Worm (Caenorhabditis elegans): ENCODE results near the gene lev-8.

Gene lev-8

ce11 chrX:11552879-11553278 lies 7.8 kb upstream of the lev-8 start:
- no peak for TF ChIP-seq grh-1 (GFP tag; IDR thresholded peaks at IDR 0.05)
- TF ChIP-seq ces-1 (GFP tag; optimal IDR thresholded peaks at IDR 0.05): no peak
- peak; percentile 13 for TF ChIP-seq nhr-47 (tag; optimal IDR thresholded peaks at IDR 0.05)
- no peak for TF ChIP-seq nhr-20 (tag; optimal IDR thresholded peaks at IDR 0.05)
- TF ChIP-seq vab-15 (tag; optimal IDR thresholded peaks at IDR 0.05): no peak
- TF ChIP-seq pqm-1 (tag; optimal IDR thresholded peaks at IDR 0.05): no peak
- peak; percentile 64 for TF ChIP-seq lin-14 (GFP tag; optimal IDR thresholded peaks at IDR 0.05)
- peak in 1 of 3 experiments; percentile 37 for TF ChIP-seq ceh-82 (tag; optimal IDR thresholded peaks at IDR 0.05)
- TF ChIP-seq fkh-10 (GFP tag; optimal IDR thresholded peaks at IDR 0.05): peak; percentile 23

- TF ChIP-seq ceh-82 (tag; optimal IDR thresholded peaks at IDR 0.05) (no peak), nhr-237 (tag; optimal IDR thresholded peaks at IDR 0.05) (no peak), mdl-1 (tag; optimal IDR thresholded peaks at IDR 0.05) (no peak), C34B4.2 (tag; optimal IDR thresholded peaks at IDR 0.05) (no peak), lin-14 (GFP tag; optimal IDR thresholded peaks at IDR 0.05) (peak; percentile 43), pqm-1 (tag; optimal IDR thresholded peaks at IDR 0.05) (no peak), unc-98 (GFP tag; IDR thresholded peaks at IDR 0.05) (no peak), nhr-71 (tag; optimal IDR thresholded peaks at IDR 0.05) (no peak), lin-15B (tag; optimal IDR thresholded peaks at IDR 0.05) (no peak), lin-39 (tag; optimal IDR thresholded peaks at IDR 0.05) (no peak), mef-2 (tag; optimal IDR thresholded peaks at IDR 0.05) (no peak), unc-86 (tag; optimal IDR thresholded peaks at IDR 0.05) (peak; percentile 20), ceh-63 (GFP tag; optimal IDR thresholded peaks at IDR 0.05) (no peak), aly-2 (tag; optimal IDR thresholded peaks at IDR 0.05) (no peak), lir-3 (tag; optimal IDR thresholded peaks at IDR 0.05; ENCODE audit: poor library complexity) (no peak), mab-9 (GFP tag; IDR thresholded peaks at IDR 0.05) (no peak), C04F5.9 (tag; optimal IDR thresholded peaks at IDR 0.05) (no peak), unc-130 (tag; optimal IDR thresholded peaks at IDR 0.05) (no peak), ceh-90 (tag; optimal IDR thresholded peaks at IDR 0.05) (no peak), alr-1 (tag; optimal IDR thresholded peaks at IDR 0.05; ENCODE audit: borderline replicate concordance) (no peak), nhr-19 (GFP tag; conservative IDR thresholded peaks at IDR 0.05) (no peak), vab-15 (tag; optimal IDR thresholded peaks at IDR 0.05) (no peak), xbp-1 (tag; optimal IDR thresholded peaks at IDR 0.05) (no peak), mep-1 (tag; optimal IDR thresholded peaks at IDR 0.05) (no peak), dsc-1 (tag; optimal IDR thresholded peaks at IDR 0.05) (peak; percentile 13)
Measured at ce11 chrX:11554522-11554921, 6.2 kb upstream of the lev-8 start.

DNA sequence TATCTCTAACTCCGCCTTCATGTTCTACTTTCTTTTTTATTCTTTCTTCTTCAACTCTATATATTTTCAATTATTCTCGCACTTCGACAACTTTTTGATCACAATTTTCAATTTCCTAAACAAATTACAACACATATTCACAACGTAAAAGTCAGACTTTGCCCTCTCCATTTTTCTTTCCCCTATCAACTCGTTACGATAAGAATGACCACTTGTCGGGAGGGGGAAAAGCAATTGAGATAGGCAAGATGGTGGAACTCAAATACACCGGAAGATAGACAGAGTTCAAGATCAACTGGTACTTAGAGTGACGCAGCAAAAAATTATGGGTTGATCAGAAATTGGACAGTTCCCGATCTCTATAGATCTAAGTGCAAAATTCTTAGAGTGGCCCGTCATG lies 5.7 kb upstream of the lev-8 start:
- TF ChIP-seq elt-2 (tag; optimal IDR thresholded peaks at IDR 0.05) (peak; percentile 35), mef-2 (tag; optimal IDR thresholded peaks at IDR 0.05) (no peak)

- TF ChIP-seq aly-2 (tag; optimal IDR thresholded peaks at IDR 0.05) (no peak), unc-130 (tag; optimal IDR thresholded peaks at IDR 0.05) (no peak), nhr-77 (tag; optimal IDR thresholded peaks at IDR 0.05) (no peak), lin-15B (tag; optimal IDR thresholded peaks at IDR 0.05) (no peak), rnt-1 (tag; optimal IDR thresholded peaks at IDR 0.05) (no peak), vab-15 (tag; optimal IDR thresholded peaks at IDR 0.05) (peak; percentile 0), mdl-1 (tag; optimal IDR thresholded peaks at IDR 0.05) (peak in 1 of 2 experiments; percentile 21), efl-1 (optimal IDR thresholded peaks at IDR 0.05) (no peak), efl-1 (GFP tag; optimal IDR thresholded peaks at IDR 0.05 in 1 of 2) (peak in 1 of 2 experiments; percentile 80), nhr-85 (tag) (peak; percentile 62), unc-62 (GFP tag; optimal IDR thresholded peaks at IDR 0.05) (no peak), lin-35 (GFP tag; optimal IDR thresholded peaks at IDR 0.05) (no peak), unc-98 (GFP tag; IDR thresholded peaks at IDR 0.05) (no peak), ces-1 (GFP tag; optimal IDR thresholded peaks at IDR 0.05) (no peak), lir-3 (tag; optimal IDR thresholded peaks at IDR 0.05; ENCODE audit: poor library complexity) (no peak), lin-14 (GFP tag; optimal IDR thresholded peaks at IDR 0.05) (peak; percentile 14)
Measured at ce11 chrX:11555527-11556137, 5.1 kb upstream of the lev-8 start.

Data from whole organism, L1 larva.